Fruit fly (Drosophila melanogaster) whole organism, embryonic: Measurements from ENCODE around the gene Ugt37A2.
A peak's percentile ranks its signal among the peaks of the same experiment; 100 is the strongest.

ENCODE experiments used
- Ada2b ChIP-seq: fragments of 200-800 bp; sonication (Bioruptor generic); IDR thresholded peaks from 2 replicates; pipeline ENCODE4 v1.3.6; 2022; ENCODE audit warnings: missing biosample characterization, missing genetic modification characterization
- Atf3 ChIP-seq: fragments of 200-800 bp; sonication (Bioruptor generic); optimal IDR thresholded peaks from 3 replicates; lab custom pipeline; 2016; ENCODE audit warnings: missing biosample characterization, missing genetic modification characterization
- B-H2 ChIP-seq: fragments of 200-800 bp; sonication (Bioruptor generic); optimal IDR thresholded peaks from 2 replicates; lab custom pipeline; 2018; ENCODE audit warnings: missing biosample characterization, mild to moderate bottlenecking, missing genetic modification characterization
- Blimp-1 ChIP-seq: fragments of 200-800 bp; sonication (Bioruptor generic); optimal IDR thresholded peaks from 3 replicates; lab custom pipeline; 2018; ENCODE audit warnings: missing biosample characterization, missing genetic modification characterization, mild to moderate bottlenecking, moderate library complexity, missing genetic modification reagents
- CG10321 ChIP-seq: fragments of 200-800 bp; sonication (Bioruptor generic); IDR thresholded peaks from 2 replicates; pipeline ENCODE4 v1.3.6; 2022; ENCODE audit warnings: missing biosample characterization, missing genetic modification characterization
- CG11560 ChIP-seq: fragments of 200-800 bp; sonication (Bioruptor generic); IDR thresholded peaks from 3 replicates; pipeline ENCODE4 v1.3.6; 2022; ENCODE audit warnings: missing biosample characterization, missing genetic modification characterization
- CG11723 ChIP-seq: fragments of 200-800 bp; sonication (Bioruptor generic); optimal IDR thresholded peaks from 2 replicates; lab custom pipeline; 2017; ENCODE audit warnings: missing biosample characterization, mild to moderate bottlenecking, missing genetic modification characterization
- CG12104 ChIP-seq: fragments of 200-800 bp; sonication (Bioruptor generic); optimal IDR thresholded peaks from 3 replicates; lab custom pipeline; 2016; ENCODE audit warnings: missing biosample characterization, missing genetic modification characterization
- CG12659 ChIP-seq: fragments of 200-800 bp; sonication (Bioruptor generic); optimal IDR thresholded peaks from 3 replicates; lab custom pipeline; 2017; ENCODE audit warnings: mild to moderate bottlenecking, missing biosample characterization, missing genetic modification reagents, missing genetic modification characterization
- CG14710 ChIP-seq: fragments of 200-800 bp; sonication (Bioruptor generic); optimal IDR thresholded peaks from 3 replicates; lab custom pipeline; 2019; ENCODE audit warnings: missing biosample characterization, mild to moderate bottlenecking, missing genetic modification characterization, moderate library complexity
- CG15011 ChIP-seq: fragments of 200-800 bp; sonication (Bioruptor generic); optimal IDR thresholded peaks from 3 replicates; lab custom pipeline; 2018; ENCODE audit warnings: missing biosample characterization, mild to moderate bottlenecking, missing genetic modification characterization
- CG15696 ChIP-seq: fragments of 200-800 bp; sonication (Bioruptor generic); optimal IDR thresholded peaks from 2 replicates; lab custom pipeline; 2019; ENCODE audit warnings: missing biosample characterization, mild to moderate bottlenecking, missing genetic modification characterization, moderate library complexity
- CG16813 ChIP-seq: fragments of 200-800 bp; sonication (Bioruptor generic); IDR thresholded peaks from 3 replicates; pipeline ENCODE4 v1.3.6; 2022; ENCODE audit warnings: missing biosample characterization, missing genetic modification characterization; ENCODE audit not compliant: partially characterized antibody
- CG17829 ChIP-seq: fragments of 200-800 bp; optimal IDR thresholded peaks from 2 replicates; lab custom pipeline; 2019; ENCODE audit warnings: missing biosample characterization, mild to moderate bottlenecking, missing genetic modification characterization, moderate library complexity
- CG3281 ChIP-seq: fragments of 200-800 bp; sonication (Bioruptor generic); optimal IDR thresholded peaks from 3 replicates; lab custom pipeline; 2017; ENCODE audit warnings: missing biosample characterization, mild to moderate bottlenecking, missing genetic modification characterization
- CG34422 ChIP-seq: fragments of 200-800 bp; sonication (Bioruptor generic); IDR thresholded peaks from 3 replicates; pipeline ENCODE4 v1.3.6; 2022; ENCODE audit warnings: missing biosample characterization, missing genetic modification characterization
- CG6683 ChIP-seq: fragments of 200-800 bp; sonication (Bioruptor generic); optimal IDR thresholded peaks from 2 replicates; lab custom pipeline; 2017; ENCODE audit warnings: missing biosample characterization, mild to moderate bottlenecking, missing genetic modification characterization, missing genetic modification reagents
- CG6854 ChIP-seq: fragments of 200-800 bp; sonication (Bioruptor generic); optimal IDR thresholded peaks from 3 replicates; lab custom pipeline; 2017; ENCODE audit warnings: missing biosample characterization, mild to moderate bottlenecking, missing genetic modification characterization
- CG7839 ChIP-seq: fragments of 200-800 bp; sonication (Bioruptor generic); optimal IDR thresholded peaks from 3 replicates; lab custom pipeline; 2018; ENCODE audit warnings: missing biosample characterization, mild to moderate bottlenecking, missing genetic modification characterization, moderate library complexity
- CG7987 ChIP-seq: fragments of 200-800 bp; sonication (Bioruptor generic); optimal IDR thresholded peaks from 2 replicates; lab custom pipeline; 2018; ENCODE audit warnings: missing biosample characterization, mild to moderate bottlenecking, missing genetic modification characterization, moderate library complexity
- CG9817 ChIP-seq: fragments of 200-800 bp; sonication (Bioruptor generic); optimal IDR thresholded peaks from 2 replicates; lab custom pipeline; 2018; ENCODE audit warnings: missing biosample characterization, mild to moderate bottlenecking, missing genetic modification characterization, moderate library complexity
- Chrac-16 ChIP-seq: fragments of 200-800 bp; sonication (Bioruptor generic); optimal IDR thresholded peaks from 3 replicates; lab custom pipeline; 2016; ENCODE audit warnings: missing biosample characterization, missing genetic modification characterization
- D ChIP-seq, 2 experiments: fragments of 200-800 bp in 1 of 2; fragments of >200 bp in 1 of 2; sonication (Bioruptor generic) in 1 of 2; optimal IDR thresholded peaks; 2 replicates in 1 of 2; 3 replicates in 1 of 2; lab custom pipeline; 2017; ENCODE audit warnings: mild to moderate bottlenecking in 1 of 2, missing biosample characterization in 1 of 2, missing genetic modification characterization in 1 of 2, missing genetic modification reagents in 1 of 2
- GATAe ChIP-seq: fragments of 200-800 bp; sonication (Bioruptor generic); conservative IDR thresholded peaks from 2 replicates; pipeline ENCODE4 v1.3.6; 2022; ENCODE audit warnings: missing biosample characterization, missing genetic modification characterization
- HmgD ChIP-seq: fragments of 200-800 bp; sonication (Bioruptor generic); optimal IDR thresholded peaks from 3 replicates; lab custom pipeline; 2016; ENCODE audit warnings: missing biosample characterization, missing genetic modification characterization
- HmgZ ChIP-seq: fragments of 200-800 bp; sonication (Bioruptor generic); optimal IDR thresholded peaks from 2 replicates; lab custom pipeline; 2018; ENCODE audit warnings: missing biosample characterization, mild to moderate bottlenecking, missing genetic modification characterization
- Hr3 ChIP-seq: fragments of 200-800 bp; sonication (Bioruptor generic); optimal IDR thresholded peaks from 3 replicates; lab custom pipeline; 2016; ENCODE audit warnings: missing biosample characterization, missing genetic modification characterization
- Hr39 ChIP-seq: fragments of >200 bp; optimal IDR thresholded peaks from 2 replicates; lab custom pipeline; 2017
- Med ChIP-seq: fragments of 200-800 bp; sonication (Bioruptor generic); peaks from one replicate; lab custom pipeline; 2016; ENCODE audit warnings: missing biosample characterization, missing genetic modification characterization, mild to moderate bottlenecking, inconsistent platforms, moderate library complexity
- Neu2 ChIP-seq: fragments of 200-800 bp; sonication (Bioruptor generic); optimal IDR thresholded peaks from 3 replicates; lab custom pipeline; 2016; ENCODE audit warnings: missing biosample characterization, missing genetic modification characterization, borderline replicate concordance
- Oli ChIP-seq: fragments of 200-800 bp; sonication (Bioruptor generic); optimal IDR thresholded peaks from 2 replicates; lab custom pipeline; 2018; ENCODE audit warnings: missing biosample characterization, mild to moderate bottlenecking, missing genetic modification characterization, moderate library complexity
- Pdp1 ChIP-seq, 2 experiments: fragments of 200-800 bp; sonication (Bioruptor generic); optimal IDR thresholded peaks; 3 replicates each; lab custom pipeline; 2016; ENCODE audit warnings: missing biosample characterization in 2 of 2, missing genetic modification characterization in 2 of 2, mild to moderate bottlenecking in 1 of 2, moderate library complexity in 1 of 2
- Ptx1 ChIP-seq: fragments of 200-800 bp; sonication (Bioruptor generic); IDR thresholded peaks from 2 replicates; pipeline ENCODE4 v1.3.6; 2022; ENCODE audit warnings: missing biosample characterization, missing genetic modification characterization
- Sox100B ChIP-seq: fragments of 200-800 bp; sonication (Bioruptor generic); optimal IDR thresholded peaks from 3 replicates; lab custom pipeline; 2018; ENCODE audit warnings: missing biosample characterization, mild to moderate bottlenecking, missing genetic modification characterization
- Tbp ChIP-seq: fragments of >200 bp; optimal IDR thresholded peaks from 2 replicates; lab custom pipeline; 2018; ENCODE audit warnings: missing biosample characterization, missing genetic modification characterization
- Vsx1 ChIP-seq: fragments of 200-800 bp; sonication (Bioruptor generic); optimal IDR thresholded peaks from 2 replicates; lab custom pipeline; 2017; ENCODE audit warnings: missing biosample characterization, mild to moderate bottlenecking, missing genetic modification characterization, missing genetic modification reagents
- al ChIP-seq: fragments of 200-800 bp; sonication (Bioruptor generic); IDR thresholded peaks from 2 replicates; pipeline ENCODE4 v1.3.6; 2022; ENCODE audit warnings: missing biosample characterization, missing genetic modification characterization
- aop ChIP-seq: fragments of 200-800 bp; sonication (Bioruptor generic); IDR thresholded peaks from 2 replicates; pipeline ENCODE4 v1.3.6; 2022; ENCODE audit warnings: missing biosample characterization, missing genetic modification characterization
- ara ChIP-seq: fragments of 200-800 bp; sonication (Bioruptor generic); IDR thresholded peaks from 2 replicates; pipeline ENCODE4 v1.3.6; 2022; ENCODE audit warnings: missing biosample characterization, missing genetic modification characterization
- az2 ChIP-seq: fragments of 200-800 bp; sonication (Bioruptor generic); optimal IDR thresholded peaks from 3 replicates; lab custom pipeline; 2016; ENCODE audit warnings: missing biosample characterization, missing genetic modification characterization
- cg ChIP-seq: fragments of 200-800 bp; sonication (Bioruptor generic); optimal IDR thresholded peaks from 3 replicates; lab custom pipeline; 2019; ENCODE audit warnings: missing biosample characterization, mild to moderate bottlenecking, missing genetic modification characterization, moderate library complexity
- ci ChIP-seq: fragments of 200-800 bp; sonication (Bioruptor generic); IDR thresholded peaks from 3 replicates; pipeline ENCODE4 v1.3.6; 2022; ENCODE audit warnings: missing biosample characterization, missing genetic modification characterization
- eve ChIP-seq, 2 experiments: fragments of >200 bp; optimal IDR thresholded peaks; 2 replicates each; lab custom pipeline; 2017; ENCODE audit warnings: missing biosample characterization in 2 of 2, missing genetic modification characterization in 2 of 2
- exex ChIP-seq: fragments of 200-800 bp; sonication (Bioruptor generic); optimal IDR thresholded peaks from 4 replicates; lab custom pipeline; 2018; ENCODE audit warnings: missing biosample characterization, mild to moderate bottlenecking, missing genetic modification characterization, moderate library complexity
- nerfin-1 ChIP-seq: fragments of 200-800 bp; sonication (Bioruptor generic); optimal IDR thresholded peaks from 3 replicates; lab custom pipeline; 2019; ENCODE audit warnings: missing biosample characterization, mild to moderate bottlenecking, missing genetic modification characterization, moderate library complexity
- pnt ChIP-seq: fragments of 200-800 bp; sonication (Bioruptor generic); optimal IDR thresholded peaks from 3 replicates; lab custom pipeline; 2016; ENCODE audit warnings: missing biosample characterization, missing genetic modification characterization
- scrt ChIP-seq: fragments of 200-800 bp; sonication (Bioruptor generic); optimal IDR thresholded peaks from 2 replicates; lab custom pipeline; 2018; ENCODE audit warnings: missing biosample characterization, mild to moderate bottlenecking, missing genetic modification characterization, moderate library complexity
- trem ChIP-seq: fragments of 200-800 bp; optimal IDR thresholded peaks from 3 replicates; lab custom pipeline; 2019; ENCODE audit warnings: missing biosample characterization, mild to moderate bottlenecking, missing genetic modification characterization, moderate library complexity
- usp ChIP-seq: fragments of >200 bp; optimal IDR thresholded peaks from 2 replicates; lab custom pipeline; 2017; ENCODE audit warnings: missing biosample characterization, missing genetic modification characterization

Gene Ugt37A2

dm6 chr3R:12719627-12720343, 19.7 kb upstream of the Ugt37A2 start (continued):
- no peak for TF ChIP-seq nerfin-1
- TF ChIP-seq CG15696 = no peak
- no peak for TF ChIP-seq Vsx1
- peak; percentile 52 for TF ChIP-seq Sox100B (GFP tag; lab: Kevin White, UChicago)
- TF ChIP-seq CG6854 (GFP tag; lab: Kevin White, UChicago) = peak; percentile 35
- no peak for TF ChIP-seq Ada2b (GFP tag; lab: Robert Waterston, UW)
- peak; percentile 3 for TF ChIP-seq CG14710 (tag; lab: Kevin White, UChicago)
- peak; percentile 67 for TF ChIP-seq cg (GFP tag; lab: Kevin White, UChicago)
- peak; percentile 73 for TF ChIP-seq Med (GFP tag; lab: Kevin White, UChicago)
- TF ChIP-seq Hr39 (lab: Kevin White, UChicago) = no peak
- TF ChIP-seq az2 = no peak
- TF ChIP-seq Tbp (GFP tag; lab: Kevin White, UChicago) = no peak
- TF ChIP-seq D (optimal IDR thresholded peaks at IDR 0.05; lab: Kevin White, UChicago) = no peak
- peak; percentile 35 for TF ChIP-seq D (GFP tag; optimal IDR thresholded peaks at IDR 0.05; lab: Kevin White, UChicago)
- TF ChIP-seq CG11723 = no peak
- TF ChIP-seq ci = no peak
- peak; percentile 16 for TF ChIP-seq HmgZ (tag; lab: Kevin White, UChicago)
- TF ChIP-seq CG15011 (GFP tag; lab: Kevin White, UChicago) = no peak
- no peak for TF ChIP-seq aop (GFP tag; lab: Robert Waterston, UW)
- TF ChIP-seq CG10321 = no peak
- no peak for TF ChIP-seq ara
- TF ChIP-seq trem (tag; lab: Kevin White, UChicago) = peak; percentile 17
- TF ChIP-seq CG3281 (GFP tag; lab: Kevin White, UChicago) = peak; percentile 71
- TF ChIP-seq CG12659 (GFP tag; lab: Kevin White, UChicago) = peak; percentile 24
- peak; percentile 13 for TF ChIP-seq CG12104 (GFP tag; lab: Kevin White, UChicago)
- no peak for TF ChIP-seq Chrac-16 (GFP tag; lab: Kevin White, UChicago)
- no peak for TF ChIP-seq CG16813
- TF ChIP-seq Ptx1 (GFP tag; lab: Robert Waterston, UW) = peak; percentile 13; the same call in 1 of the 2 replicates
- no peak for TF ChIP-seq CG7987
- TF ChIP-seq Oli (tag; lab: Kevin White, UChicago) = peak; percentile 36
- TF ChIP-seq eve (GFP tag; optimal IDR thresholded peaks at IDR 0.05; lab: Kevin White, UChicago) = no peak
- TF ChIP-seq Hr3 = peak; percentile 23
- no peak for TF ChIP-seq CG34422 (GFP tag; lab: Robert Waterston, UW)
- no peak for TF ChIP-seq CG9817 (tag; lab: Kevin White, UChicago)
- TF ChIP-seq Atf3 = no peak
- no peak for TF ChIP-seq usp (GFP tag; lab: Kevin White, UChicago)
- TF ChIP-seq scrt (GFP tag; lab: Kevin White, UChicago) = peak; percentile 30
- peak; percentile 31 for TF ChIP-seq CG6683 (GFP tag; lab: Kevin White, UChicago)
- TF ChIP-seq Neu2 = peak; percentile 6
- peak; percentile 45 for TF ChIP-seq Blimp-1
- TF ChIP-seq B-H2 (GFP tag; lab: Kevin White, UChicago) = peak; percentile 9
- no peak for TF ChIP-seq HmgD
- TF ChIP-seq Pdp1 (GFP tag; optimal IDR thresholded peaks at IDR 0.05; lab: Kevin White, UChicago) = peak in 1 of 2 experiments; percentile 18
- peak; percentile 40 for TF ChIP-seq CG17829
- no peak for TF ChIP-seq GATAe (GFP tag; lab: Robert Waterston, UW)
- TF ChIP-seq CG11560 = no peak
- TF ChIP-seq al = no peak
- no peak for TF ChIP-seq pnt (GFP tag; lab: Kevin White, UChicago)
- peak; percentile 67 for TF ChIP-seq CG7839 (tag; lab: Kevin White, UChicago)
- peak; percentile 4 for TF ChIP-seq exex (tag; lab: Kevin White, UChicago)
